Worm (Caenorhabditis elegans): Measurements from ENCODE around the gene F35H8.2.

F35H8.2 gene

ce11 chrII:9537429-9537828 lies 17.9 kb upstream of the F35H8.2 start, which contains the start of gene sra-8:
Gene sra-8, plus strand, starts transcription at chrII:9537729.
- no peak for TF ChIP-seq C17E4.6 (GFP tag; IDR thresholded peaks at IDR 0.05)
- no peak for TF ChIP-seq hlh-12 (tag; optimal IDR thresholded peaks at IDR 0.05)
- no peak for TF ChIP-seq Y95B8A.8 (GFP tag; IDR thresholded peaks at IDR 0.05)

- TF ChIP-seq gei-17 (GFP tag; optimal IDR thresholded peaks at IDR 0.05) (no peak), nhr-120 (GFP tag; IDR thresholded peaks at IDR 0.05) (no peak), ceh-40 (GFP tag; IDR thresholded peaks at IDR 0.05) (no peak), zim-3 (tag; optimal IDR thresholded peaks at IDR 0.05) (no peak), lag-1 (GFP tag; IDR thresholded peaks at IDR 0.05) (no peak), Y56A3A.18 (GFP tag; IDR thresholded peaks at IDR 0.05) (no peak), rpc-1 (optimal IDR thresholded peaks at IDR 0.05) (no peak), rpc-1 (tag; optimal IDR thresholded peaks at IDR 0.05) (no peak), unc-130 (GFP tag; optimal IDR thresholded peaks at IDR 0.05) (no peak), B0336.3 (GFP tag; IDR thresholded peaks at IDR 0.05) (no peak), pha-4 (tag; optimal IDR thresholded peaks at IDR 0.05) (no peak)
Observed at ce11 chrII:9540723-9541122, 14.6 kb upstream of the F35H8.2 start, which contains the start of gene sra-3. Gene sra-3, minus strand, starts transcription at chrII:9540823.

ce11 chrII:9542785-9543184 lies 12.5 kb upstream of the F35H8.2 start, which contains the start of gene sra-4:
Gene sra-4, minus strand, starts transcription at chrII:9542885.
- no peak for TF ChIP-seq ztf-28 (GFP tag; IDR thresholded peaks at IDR 0.05)
- TF ChIP-seq Y79H2A.3 (GFP tag; conservative IDR thresholded peaks at IDR 0.05) = no peak

ce11 chrII:9544386-9544785 lies 10.9 kb upstream of the F35H8.2 start, which contains the start of gene sra-7:
Gene sra-7, plus strand, starts transcription at chrII:9544686.
- TF ChIP-seq lsl-1 (GFP tag; optimal IDR thresholded peaks at IDR 0.05) = no peak
- TF ChIP-seq attf-6 (GFP tag; IDR thresholded peaks at IDR 0.05) = no peak
- TF ChIP-seq snpc-1.3 (tag; optimal IDR thresholded peaks at IDR 0.05; ENCODE audit: insufficient read depth) = no peak
- TF ChIP-seq aptf-2 (GFP tag; conservative IDR thresholded peaks at IDR 0.05) = no peak
- TF ChIP-seq snpc-3.4 (tag; optimal IDR thresholded peaks at IDR 0.05) = no peak
- TF ChIP-seq ceh-91 (GFP tag; IDR thresholded peaks at IDR 0.05) = no peak
- no peak for TF ChIP-seq madf-6 (GFP tag; IDR thresholded peaks at IDR 0.05)
- no peak for TF ChIP-seq ZK185.1 (tag; optimal IDR thresholded peaks at IDR 0.05; ENCODE audit: poor library complexity, severe bottlenecking)
- no peak for TF ChIP-seq repo-1 (tag; optimal IDR thresholded peaks at IDR 0.05)
- TF ChIP-seq unc-130 (GFP tag; optimal IDR thresholded peaks at IDR 0.05) = no peak
- no peak for TF ChIP-seq gei-17 (GFP tag; optimal IDR thresholded peaks at IDR 0.05)
- TF ChIP-seq F10E7.11 (tag; optimal IDR thresholded peaks at IDR 0.05) = no peak
- no peak for TF ChIP-seq Y53G8AR.9 (GFP tag; conservative IDR thresholded peaks at IDR 0.05)
- no peak for TF ChIP-seq D2030.7 (GFP tag; IDR thresholded peaks at IDR 0.05)
- TF ChIP-seq atf-7 (tag; optimal IDR thresholded peaks at IDR 0.05) = no peak
- TF ChIP-seq ztf-28 (GFP tag; IDR thresholded peaks at IDR 0.05) = no peak
- TF ChIP-seq lin-26 (GFP tag; IDR thresholded peaks at IDR 0.05) = no peak

- no peak for TF ChIP-seq lsl-1 (GFP tag; optimal IDR thresholded peaks at IDR 0.05)
- no peak for TF ChIP-seq Y79H2A.3 (GFP tag; conservative IDR thresholded peaks at IDR 0.05)
- no peak for TF ChIP-seq gei-17 (GFP tag; optimal IDR thresholded peaks at IDR 0.05)
- no peak for TF ChIP-seq snpc-3.4 (tag; optimal IDR thresholded peaks at IDR 0.05)
- no peak for TF ChIP-seq snpc-1.1 (tag; optimal IDR thresholded peaks at IDR 0.05; ENCODE audit: insufficient read depth)
- no peak for TF ChIP-seq lin-40 (tag; optimal IDR thresholded peaks at IDR 0.05)
- TF ChIP-seq Y56A3A.18 (GFP tag; IDR thresholded peaks at IDR 0.05) = no peak
- TF ChIP-seq hlh-12 (tag; optimal IDR thresholded peaks at IDR 0.05) = no peak
- no peak for TF ChIP-seq ceh-40 (GFP tag; IDR thresholded peaks at IDR 0.05)
- TF ChIP-seq F57A8.1 (GFP tag; optimal IDR thresholded peaks at IDR 0.05) = no peak
- TF ChIP-seq B0261.1 (tag; optimal IDR thresholded peaks at IDR 0.05) = no peak
- no peak for TF ChIP-seq zfh-2 (GFP tag; conservative IDR thresholded peaks at IDR 0.05)
- no peak for TF ChIP-seq F23B12.7 (tag; optimal IDR thresholded peaks at IDR 0.05; ENCODE audit: insufficient read depth)
- TF ChIP-seq tbp1 (GFP tag; optimal IDR thresholded peaks at IDR 0.05) = no peak
- no peak for TF ChIP-seq xnd-1 (tag; optimal IDR thresholded peaks at IDR 0.05)
- no peak for TF ChIP-seq let-526 (GFP tag; IDR thresholded peaks at IDR 0.05)
Observed at ce11 chrII:9550718-9551117, 4.6 kb upstream of the F35H8.2 start, which contains the start of gene sra-6. Gene sra-6, minus strand, starts transcription at chrII:9550818.

All from whole organism, young adult.